Worm (Caenorhabditis elegans) whole organism, early embryonic: ENCODE data around the gene msp-78.

ENCODE experiments used
- B0310.2 ChIP-seq: sonication (generic microtip); optimal IDR thresholded peaks from 2 replicates; lab custom pipeline; 2016; ENCODE audit warnings: mild to moderate bottlenecking, missing genetic modification characterization, missing compliant biosample characterization
- F13C5.2 ChIP-seq: sonication (generic microtip); optimal IDR thresholded peaks from 2 replicates; lab custom pipeline; 2017; ENCODE audit warnings: mild to moderate bottlenecking, missing genetic modification characterization, inconsistent platforms, missing compliant biosample characterization
- aly-1 ChIP-seq: sonication (generic microtip); optimal IDR thresholded peaks from 2 replicates; lab custom pipeline; 2016; ENCODE audit warnings: missing genetic modification characterization, missing compliant biosample characterization
- ama-1 ChIP-seq: fragments of 150-350 bp; optimal IDR thresholded peaks from 2 replicates; lab custom pipeline; 2014
- ceh-13 ChIP-seq: fragments of 200-800 bp; sonication (Bioruptor generic); optimal IDR thresholded peaks from 2 replicates; lab custom pipeline; 2018; ENCODE audit warnings: mild to moderate bottlenecking, missing genetic modification characterization, missing compliant biosample characterization
- ceh-36 ChIP-seq: sonication (generic microtip); optimal IDR thresholded peaks from 2 replicates; lab custom pipeline; 2016; ENCODE audit warnings: missing genetic modification characterization, inconsistent platforms, missing compliant biosample characterization
- ets-7 ChIP-seq: sonication (generic microtip); optimal IDR thresholded peaks from 2 replicates; lab custom pipeline; 2016; ENCODE audit warnings: missing genotype, missing genetic modification characterization, missing compliant biosample characterization
- flt-1 ChIP-seq: fragments of 200-800 bp; sonication (Bioruptor generic); IDR thresholded peaks from 2 replicates; pipeline ENCODE4 v1.3.6; 2022; ENCODE audit warnings: missing genetic modification characterization, missing compliant biosample characterization
- hmbx-1 ChIP-seq: sonication (generic microtip); optimal IDR thresholded peaks from 2 replicates; lab custom pipeline; 2016; ENCODE audit warnings: mild to moderate bottlenecking, missing genetic modification characterization, missing compliant biosample characterization
- hmg-4 ChIP-seq: fragments of 200-800 bp; sonication (Bioruptor generic); optimal IDR thresholded peaks from 2 replicates; lab custom pipeline; 2018; ENCODE audit warnings: mild to moderate bottlenecking, missing genetic modification characterization, missing compliant biosample characterization
- hnd-1 ChIP-seq: sonication (generic microtip); optimal IDR thresholded peaks from 2 replicates; lab custom pipeline; 2016; ENCODE audit warnings: missing genetic modification characterization, missing compliant biosample characterization
- pes-1 ChIP-seq: fragments of 200-800 bp; sonication (Bioruptor generic); IDR thresholded peaks from 2 replicates; pipeline ENCODE4 v1.3.6; 2022; ENCODE audit warnings: missing genetic modification reagents, missing genetic modification characterization, missing compliant biosample characterization
- scrt-1 ChIP-seq: fragments of 200-800 bp; sonication (Bioruptor generic); IDR thresholded peaks from 2 replicates; pipeline ENCODE4 v1.3.6; 2022; ENCODE audit warnings: missing genetic modification characterization, missing compliant biosample characterization
- sea-1 ChIP-seq: fragments of 200-800 bp; sonication (Bioruptor generic); conservative IDR thresholded peaks from 2 replicates; pipeline ENCODE4 v1.3.6; 2022; ENCODE audit warnings: missing genetic modification characterization, missing compliant biosample characterization
- tbx-11 ChIP-seq: fragments of 200-800 bp; sonication (Bioruptor generic); IDR thresholded peaks from 2 replicates; pipeline ENCODE4 v1.3.6; 2022; ENCODE audit warnings: missing genetic modification characterization, missing compliant biosample characterization
- tbx-37 ChIP-seq: fragments of 200-800 bp; sonication (Bioruptor generic); conservative IDR thresholded peaks from 2 replicates; pipeline ENCODE4 v1.3.6; 2022; ENCODE audit warnings: missing genetic modification reagents, missing genetic modification characterization, missing compliant biosample characterization
- tra-4 ChIP-seq: sonication (generic microtip); optimal IDR thresholded peaks from 2 replicates; lab custom pipeline; 2017; ENCODE audit warnings: missing genetic modification characterization, missing compliant biosample characterization

Gene msp-78

ce11 chrIV:9799129-9799528, 29.3 kb downstream of the msp-78 start, which contains the start of gene fat-4:
TSS of gene fat-4 (plus strand) at chrIV:9799429.
- TF ChIP-seq tbx-37 (GFP tag; lab: Robert Waterston, UW) (no peak), B0310.2 (tag; lab: Kevin White, UChicago) (no peak), ceh-36 (tag; lab: Kevin White, UChicago) (no peak), ama-1 (lab: Kevin White, UChicago) (no peak), F13C5.2 (tag; lab: Kevin White, UChicago) (no peak), hmg-4 (no peak), aly-1 (tag; lab: Kevin White, UChicago) (no peak), sea-1 (GFP tag; lab: Robert Waterston, UW) (no peak), pes-1 (no peak), hmbx-1 (tag; lab: Kevin White, UChicago) (no peak), scrt-1 (no peak), flt-1 (GFP tag; lab: Robert Waterston, UW) (no peak), tbx-11 (GFP tag; lab: Robert Waterston, UW) (no peak), ceh-13 (GFP tag; lab: Kevin White, UChicago) (no peak)

ce11 chrIV:9799664-9800063, 29.8 kb downstream of the msp-78 start:
- TF ChIP-seq ceh-36 (tag; lab: Kevin White, UChicago) (no peak), ama-1 (lab: Kevin White, UChicago) (no peak), scrt-1 (no peak), flt-1 (GFP tag; lab: Robert Waterston, UW) (no peak), hmg-4 (no peak), tbx-11 (GFP tag; lab: Robert Waterston, UW) (no peak), hmbx-1 (tag; lab: Kevin White, UChicago) (no peak), ets-7 (tag; lab: Kevin White, UChicago) (no peak), aly-1 (tag; lab: Kevin White, UChicago) (no peak), B0310.2 (tag; lab: Kevin White, UChicago) (no peak), ceh-13 (GFP tag; lab: Kevin White, UChicago) (no peak), pes-1 (no peak)

- TF ChIP-seq pes-1 (no peak), hmbx-1 (tag; lab: Kevin White, UChicago) (no peak)
These were observed 31.6 kb downstream of the msp-78 start for ce11 chrIV:9801418-9801817.

ce11 chrIV:9802711-9803110, 32.9 kb downstream of the msp-78 start, which contains the start of gene fat-3:
TSS of gene fat-3 (plus strand) at chrIV:9803023.
- TF ChIP-seq hmg-4 (no peak), tra-4 (tag; lab: Kevin White, UChicago) (no peak)

ce11 chrIV:9803544-9803943, 33.7 kb downstream of the msp-78 start:
- no peak for TF ChIP-seq hmg-4
- TF ChIP-seq ceh-13 (GFP tag; lab: Kevin White, UChicago) = no peak
- no peak for TF ChIP-seq ama-1 (lab: Kevin White, UChicago)
- no peak for TF ChIP-seq pes-1
- TF ChIP-seq flt-1 (GFP tag; lab: Robert Waterston, UW) = no peak
- no peak for TF ChIP-seq scrt-1
- TF ChIP-seq hmbx-1 (tag; lab: Kevin White, UChicago) = no peak
- no peak for TF ChIP-seq F13C5.2 (tag; lab: Kevin White, UChicago)
- no peak for TF ChIP-seq ceh-36 (tag; lab: Kevin White, UChicago)
- TF ChIP-seq hnd-1 = no peak
- no peak for TF ChIP-seq B0310.2 (tag; lab: Kevin White, UChicago)
- TF ChIP-seq tbx-37 (GFP tag; lab: Robert Waterston, UW) = no peak
- TF ChIP-seq ets-7 (tag; lab: Kevin White, UChicago) = no peak
- no peak for TF ChIP-seq tra-4 (tag; lab: Kevin White, UChicago)
- TF ChIP-seq aly-1 (tag; lab: Kevin White, UChicago) = no peak
- no peak for TF ChIP-seq tbx-11 (GFP tag; lab: Robert Waterston, UW)
- TF ChIP-seq sea-1 (GFP tag; lab: Robert Waterston, UW) = no peak

ce11 chrIV:9810633-9811032, 40.8 kb downstream of the msp-78 start, which contains the start of gene dct-15:
TSS of gene dct-15 (minus strand) at chrIV:9810733.
- TF ChIP-seq sea-1 (GFP tag; lab: Robert Waterston, UW) (no peak), ceh-13 (GFP tag; lab: Kevin White, UChicago) (no peak), tbx-37 (GFP tag; lab: Robert Waterston, UW) (no peak), ets-7 (tag; lab: Kevin White, UChicago) (no peak), tra-4 (tag; lab: Kevin White, UChicago) (no peak), ama-1 (lab: Kevin White, UChicago) (no peak)

ce11 chrIV:9811487-9811886, 41.6 kb downstream of the msp-78 start:
- TF ChIP-seq ama-1 (lab: Kevin White, UChicago) = no peak
- TF ChIP-seq ceh-36 (tag; lab: Kevin White, UChicago) = no peak
- TF ChIP-seq pes-1 = no peak
- no peak for TF ChIP-seq tbx-37 (GFP tag; lab: Robert Waterston, UW)
- TF ChIP-seq sea-1 (GFP tag; lab: Robert Waterston, UW) = no peak
- TF ChIP-seq ets-7 (tag; lab: Kevin White, UChicago) = no peak
- no peak for TF ChIP-seq ceh-13 (GFP tag; lab: Kevin White, UChicago)
- no peak for TF ChIP-seq F13C5.2 (tag; lab: Kevin White, UChicago)
- no peak for TF ChIP-seq hmg-4
- no peak for TF ChIP-seq B0310.2 (tag; lab: Kevin White, UChicago)
- no peak for TF ChIP-seq tbx-11 (GFP tag; lab: Robert Waterston, UW)
- no peak for TF ChIP-seq hmbx-1 (tag; lab: Kevin White, UChicago)
- no peak for TF ChIP-seq flt-1 (GFP tag; lab: Robert Waterston, UW)
- TF ChIP-seq aly-1 (tag; lab: Kevin White, UChicago) = no peak
- no peak for TF ChIP-seq tra-4 (tag; lab: Kevin White, UChicago)
- TF ChIP-seq scrt-1 = no peak
- no peak for TF ChIP-seq hnd-1

ce11 chrIV:9815432-9815831, 45.6 kb downstream of the msp-78 start, which contains the start of gene egl-20:
TSS of gene egl-20 (minus strand) at chrIV:9815532.
- no peak for TF ChIP-seq aly-1 (tag; lab: Kevin White, UChicago)
- TF ChIP-seq tbx-37 (GFP tag; lab: Robert Waterston, UW) = no peak
- no peak for TF ChIP-seq sea-1 (GFP tag; lab: Robert Waterston, UW)
- TF ChIP-seq hmbx-1 (tag; lab: Kevin White, UChicago) = no peak
- no peak for TF ChIP-seq F13C5.2 (tag; lab: Kevin White, UChicago)
- TF ChIP-seq hnd-1 = no peak
- no peak for TF ChIP-seq hmg-4
- no peak for TF ChIP-seq tra-4 (tag; lab: Kevin White, UChicago)
- TF ChIP-seq tbx-11 (GFP tag; lab: Robert Waterston, UW) = no peak
- TF ChIP-seq pes-1 = no peak
- TF ChIP-seq ets-7 (tag; lab: Kevin White, UChicago) = no peak
- TF ChIP-seq B0310.2 (tag; lab: Kevin White, UChicago) = no peak
- TF ChIP-seq ama-1 (lab: Kevin White, UChicago) = no peak
- no peak for TF ChIP-seq scrt-1
- TF ChIP-seq ceh-36 (tag; lab: Kevin White, UChicago) = no peak
- no peak for TF ChIP-seq flt-1 (GFP tag; lab: Robert Waterston, UW)
- TF ChIP-seq ceh-13 (GFP tag; lab: Kevin White, UChicago) = no peak
